Fruit fly (Drosophila melanogaster): ENCODE data around the gene eg.

dm6 chr3L:21808003-21808530, 436 bp upstream of the eg start:
- TF ChIP-seq CG6163 (GFP tag; IDR thresholded peaks at IDR 0.05), result peak; percentile 88
- TF ChIP-seq Met (GFP tag; optimal IDR thresholded peaks at IDR 0.05), result peak; percentile 49
- peak; percentile 45 for TF ChIP-seq topi (GFP tag; optimal IDR thresholded peaks at IDR 0.05)
- peak; percentile 72 for TF ChIP-seq achi (GFP tag; optimal IDR thresholded peaks at IDR 0.05)
- TF ChIP-seq acj6 (GFP tag; optimal IDR thresholded peaks at IDR 0.05), result peak; percentile 73
- TF ChIP-seq dsx (GFP tag; optimal IDR thresholded peaks at IDR 0.05; ENCODE audit: poor library complexity, severe bottlenecking), result peak; percentile 61
- peak; percentile 89 for TF ChIP-seq CG8119 (GFP tag; IDR thresholded peaks at IDR 0.05)
- no peak for TF ChIP-seq CG6854 (GFP tag; optimal IDR thresholded peaks at IDR 0.05)
- peak; percentile 65 for TF ChIP-seq svp (GFP tag)
- TF ChIP-seq Hr39 (GFP tag; optimal IDR thresholded peaks at IDR 0.05), result peak; percentile 33
- TF ChIP-seq Sox14 (GFP tag; optimal IDR thresholded peaks at IDR 0.05), result peak; percentile 47
- peak; percentile 62 for TF ChIP-seq spab (GFP tag; optimal IDR thresholded peaks at IDR 0.05)
- TF ChIP-seq Eip75B (GFP tag; optimal IDR thresholded peaks at IDR 0.05), result peak; percentile 22
- no peak for TF ChIP-seq Hr38 (GFP tag; optimal IDR thresholded peaks at IDR 0.05)
